Worm (Caenorhabditis elegans) whole organism, early embryonic: ENCODE data around the gene grsp-4.

ENCODE experiments used
- B0310.2 ChIP-seq: sonication (generic microtip); optimal IDR thresholded peaks from 2 replicates; lab custom pipeline; 2016; ENCODE audit warnings: mild to moderate bottlenecking, missing genetic modification characterization, missing compliant biosample characterization
- F13C5.2 ChIP-seq: sonication (generic microtip); optimal IDR thresholded peaks from 2 replicates; lab custom pipeline; 2017; ENCODE audit warnings: mild to moderate bottlenecking, missing genetic modification characterization, inconsistent platforms, missing compliant biosample characterization
- aly-1 ChIP-seq: sonication (generic microtip); optimal IDR thresholded peaks from 2 replicates; lab custom pipeline; 2016; ENCODE audit warnings: missing genetic modification characterization, missing compliant biosample characterization
- ama-1 ChIP-seq: fragments of 150-350 bp; optimal IDR thresholded peaks from 2 replicates; lab custom pipeline; 2014
- ceh-13 ChIP-seq: fragments of 200-800 bp; sonication (Bioruptor generic); optimal IDR thresholded peaks from 2 replicates; lab custom pipeline; 2018; ENCODE audit warnings: mild to moderate bottlenecking, missing genetic modification characterization, missing compliant biosample characterization
- ceh-36 ChIP-seq: sonication (generic microtip); optimal IDR thresholded peaks from 2 replicates; lab custom pipeline; 2016; ENCODE audit warnings: missing genetic modification characterization, inconsistent platforms, missing compliant biosample characterization
- ets-7 ChIP-seq: sonication (generic microtip); optimal IDR thresholded peaks from 2 replicates; lab custom pipeline; 2016; ENCODE audit warnings: missing genotype, missing genetic modification characterization, missing compliant biosample characterization
- flt-1 ChIP-seq: fragments of 200-800 bp; sonication (Bioruptor generic); IDR thresholded peaks from 2 replicates; pipeline ENCODE4 v1.3.6; 2022; ENCODE audit warnings: missing genetic modification characterization, missing compliant biosample characterization
- hmbx-1 ChIP-seq: sonication (generic microtip); optimal IDR thresholded peaks from 2 replicates; lab custom pipeline; 2016; ENCODE audit warnings: mild to moderate bottlenecking, missing genetic modification characterization, missing compliant biosample characterization
- hmg-4 ChIP-seq: fragments of 200-800 bp; sonication (Bioruptor generic); optimal IDR thresholded peaks from 2 replicates; lab custom pipeline; 2018; ENCODE audit warnings: mild to moderate bottlenecking, missing genetic modification characterization, missing compliant biosample characterization
- hnd-1 ChIP-seq: sonication (generic microtip); optimal IDR thresholded peaks from 2 replicates; lab custom pipeline; 2016; ENCODE audit warnings: missing genetic modification characterization, missing compliant biosample characterization
- pes-1 ChIP-seq: fragments of 200-800 bp; sonication (Bioruptor generic); IDR thresholded peaks from 2 replicates; pipeline ENCODE4 v1.3.6; 2022; ENCODE audit warnings: missing genetic modification reagents, missing genetic modification characterization, missing compliant biosample characterization
- scrt-1 ChIP-seq: fragments of 200-800 bp; sonication (Bioruptor generic); IDR thresholded peaks from 2 replicates; pipeline ENCODE4 v1.3.6; 2022; ENCODE audit warnings: missing genetic modification characterization, missing compliant biosample characterization
- sea-1 ChIP-seq: fragments of 200-800 bp; sonication (Bioruptor generic); conservative IDR thresholded peaks from 2 replicates; pipeline ENCODE4 v1.3.6; 2022; ENCODE audit warnings: missing genetic modification characterization, missing compliant biosample characterization
- tbx-11 ChIP-seq: fragments of 200-800 bp; sonication (Bioruptor generic); IDR thresholded peaks from 2 replicates; pipeline ENCODE4 v1.3.6; 2022; ENCODE audit warnings: missing genetic modification characterization, missing compliant biosample characterization
- tbx-37 ChIP-seq: fragments of 200-800 bp; sonication (Bioruptor generic); conservative IDR thresholded peaks from 2 replicates; pipeline ENCODE4 v1.3.6; 2022; ENCODE audit warnings: missing genetic modification reagents, missing genetic modification characterization, missing compliant biosample characterization
- tra-4 ChIP-seq: sonication (generic microtip); optimal IDR thresholded peaks from 2 replicates; lab custom pipeline; 2017; ENCODE audit warnings: missing genetic modification characterization, missing compliant biosample characterization

The grsp-4 gene

DNA sequence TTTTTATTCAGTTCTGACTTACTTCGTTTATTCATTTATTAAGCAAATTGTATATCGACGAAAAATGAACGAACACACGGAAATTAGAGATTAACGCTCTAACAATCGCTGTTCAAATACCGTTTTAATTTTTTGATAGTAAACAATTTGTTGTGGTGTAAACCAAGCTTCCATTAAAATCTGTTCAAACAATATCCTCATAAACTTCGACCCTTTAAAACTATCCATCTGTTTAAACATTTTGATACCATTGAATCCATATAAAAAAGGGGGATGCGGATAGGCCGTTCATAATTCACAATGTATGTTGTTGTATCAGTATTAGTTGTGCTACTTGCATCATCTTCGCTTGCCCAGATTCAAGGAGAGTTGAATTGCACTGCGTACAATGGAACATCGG lies 1.8 kb downstream of the grsp-4 start, which contains the start of gene F07C4.6:
TSS of gene F07C4.6 (plus strand) at position 301 of the 400 bp plus-strand sequence.
- TF ChIP-seq pes-1 (GFP tag; lab: Robert Waterston, UW) (no peak), tbx-11 (no peak), hmbx-1 (tag; lab: Kevin White, UChicago) (no peak), flt-1 (GFP tag; lab: Robert Waterston, UW) (no peak), B0310.2 (tag; lab: Kevin White, UChicago) (no peak), tra-4 (tag; lab: Kevin White, UChicago) (no peak), aly-1 (tag; lab: Kevin White, UChicago) (no peak), tbx-37 (GFP tag; lab: Robert Waterston, UW) (no peak), ama-1 (no peak), ets-7 (tag; lab: Kevin White, UChicago) (no peak)

DNA sequence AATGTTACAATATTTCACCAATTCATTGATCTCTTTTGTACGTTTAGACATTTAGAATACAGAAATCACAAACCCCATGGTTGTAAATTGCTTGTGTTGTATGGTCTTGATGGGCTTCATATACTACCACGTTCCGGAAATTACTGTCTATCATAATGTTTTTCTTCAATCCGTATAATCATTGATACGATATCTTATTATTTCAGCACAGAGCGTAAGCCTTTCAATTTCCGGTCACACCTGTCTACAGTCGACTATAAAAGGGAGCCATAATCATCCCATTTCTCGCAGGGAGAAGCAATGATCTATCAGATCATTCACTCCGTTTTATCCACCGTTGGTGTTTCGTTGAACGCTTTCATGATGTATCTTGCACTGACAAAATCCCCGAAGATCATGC lies 4.8 kb downstream of the grsp-4 start, which contains the start of gene srd-30:
TSS of gene srd-30 (plus strand) at position 301 of the 400 bp plus-strand sequence.
- TF ChIP-seq tbx-37 (GFP tag; lab: Robert Waterston, UW) (no peak), hnd-1 (no peak), sea-1 (GFP tag; lab: Robert Waterston, UW) (no peak)

- TF ChIP-seq flt-1 (GFP tag; lab: Robert Waterston, UW) (no peak), tra-4 (tag; lab: Kevin White, UChicago) (no peak), ceh-13 (GFP tag; lab: Kevin White, UChicago) (no peak), ceh-36 (tag; lab: Kevin White, UChicago) (no peak), pes-1 (GFP tag; lab: Robert Waterston, UW) (no peak), aly-1 (tag; lab: Kevin White, UChicago) (no peak), scrt-1 (GFP tag; lab: Robert Waterston, UW) (no peak), B0310.2 (tag; lab: Kevin White, UChicago) (no peak), tbx-11 (no peak), F13C5.2 (tag; lab: Kevin White, UChicago) (no peak), ets-7 (tag; lab: Kevin White, UChicago) (no peak), hnd-1 (no peak), hmbx-1 (tag; lab: Kevin White, UChicago) (no peak), ama-1 (no peak), sea-1 (GFP tag; lab: Robert Waterston, UW) (no peak), tbx-37 (GFP tag; lab: Robert Waterston, UW) (no peak)
These were observed 7.0 kb downstream of the grsp-4 start, which contains the start of gene srd-25 for ce11 chrV:7631732-7632131. TSS of gene srd-25 (plus strand) at chrV:7632032.

DNA sequence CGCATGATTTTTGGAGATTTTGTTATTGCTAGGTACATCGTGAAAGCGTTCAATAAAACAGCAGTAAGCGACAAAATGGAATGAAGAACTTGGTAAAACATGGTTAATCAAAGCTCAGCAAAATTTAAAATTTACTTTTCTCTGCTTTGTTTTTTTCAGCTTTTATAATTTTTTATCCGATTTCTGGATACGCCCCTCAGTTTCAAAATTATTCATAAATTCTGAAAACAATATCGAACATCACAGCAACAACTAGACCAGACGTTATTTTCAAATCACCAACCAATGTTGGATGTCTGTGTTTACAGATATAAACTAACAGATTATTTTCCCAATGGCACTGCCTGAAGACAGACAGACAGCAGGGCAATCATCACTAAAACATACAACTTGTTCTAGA lies 9.9 kb downstream of the grsp-4 start, which contains the start of gene srd-31:
TSS of gene srd-31 (minus strand) at position 101 of the 400 bp plus-strand sequence.
- TF ChIP-seq B0310.2 (tag; lab: Kevin White, UChicago) (no peak), tra-4 (tag; lab: Kevin White, UChicago) (no peak), flt-1 (GFP tag; lab: Robert Waterston, UW) (no peak)

DNA sequence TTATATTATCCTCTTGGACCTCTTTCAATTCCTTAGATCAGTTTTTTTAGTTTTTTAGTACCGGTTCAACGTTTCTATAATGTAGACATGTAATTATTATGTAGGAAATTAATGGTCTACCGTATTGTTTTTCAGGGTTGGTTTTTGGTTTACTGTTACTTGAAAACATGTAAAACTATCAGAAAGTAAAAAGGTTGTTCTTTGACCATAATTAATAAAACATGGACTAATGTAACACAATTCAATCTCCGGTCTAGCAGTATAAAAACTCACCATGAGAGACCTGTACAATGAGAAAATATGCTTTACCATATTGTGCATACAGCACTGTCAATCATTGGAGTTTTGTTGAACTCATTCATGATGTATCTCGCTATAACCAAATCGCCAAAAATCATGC lies 10.7 kb downstream of the grsp-4 start, which contains the start of gene srd-29:
TSS of gene srd-29 (plus strand) at position 301 of the 400 bp plus-strand sequence.
- TF ChIP-seq aly-1 (tag; lab: Kevin White, UChicago) (no peak), flt-1 (GFP tag; lab: Robert Waterston, UW) (no peak), tbx-11 (no peak), hmbx-1 (tag; lab: Kevin White, UChicago) (no peak), ceh-13 (GFP tag; lab: Kevin White, UChicago) (no peak), hnd-1 (no peak)

- no peak for TF ChIP-seq pes-1 (GFP tag; lab: Robert Waterston, UW)
- no peak for TF ChIP-seq ceh-36 (tag; lab: Kevin White, UChicago)
- no peak for TF ChIP-seq tra-4 (tag; lab: Kevin White, UChicago)
- TF ChIP-seq ets-7 (tag; lab: Kevin White, UChicago) = no peak
- TF ChIP-seq flt-1 (GFP tag; lab: Robert Waterston, UW) = no peak
- no peak for TF ChIP-seq tbx-11
These were observed 13.0 kb downstream of the grsp-4 start, which contains the start of gene clec-45 for ce11 chrV:7637801-7638200. TSS of gene clec-45 (plus strand) at chrV:7638101.

DNA sequence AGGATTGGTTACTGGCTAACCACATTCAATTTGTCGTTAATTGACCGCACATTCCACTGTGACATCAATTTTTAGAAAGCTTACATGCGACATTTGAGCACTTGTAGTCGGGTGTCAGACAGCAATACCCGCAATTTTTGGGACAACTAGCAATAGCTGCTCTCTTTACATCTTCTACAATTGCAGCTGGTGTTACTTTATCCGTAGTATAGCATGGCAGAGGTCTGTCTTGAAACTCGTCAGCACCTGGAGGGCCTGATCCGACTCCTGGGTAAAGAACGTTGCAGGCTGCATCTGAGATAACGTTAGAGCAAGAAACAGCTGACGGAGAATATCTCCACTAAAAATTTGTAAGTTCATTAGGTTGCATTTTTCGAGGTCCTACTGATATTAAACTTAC lies 14.6 kb downstream of the grsp-4 start:
- no peak for TF ChIP-seq tbx-11
- TF ChIP-seq hnd-1 = no peak
- TF ChIP-seq tra-4 (tag; lab: Kevin White, UChicago) = no peak

DNA sequence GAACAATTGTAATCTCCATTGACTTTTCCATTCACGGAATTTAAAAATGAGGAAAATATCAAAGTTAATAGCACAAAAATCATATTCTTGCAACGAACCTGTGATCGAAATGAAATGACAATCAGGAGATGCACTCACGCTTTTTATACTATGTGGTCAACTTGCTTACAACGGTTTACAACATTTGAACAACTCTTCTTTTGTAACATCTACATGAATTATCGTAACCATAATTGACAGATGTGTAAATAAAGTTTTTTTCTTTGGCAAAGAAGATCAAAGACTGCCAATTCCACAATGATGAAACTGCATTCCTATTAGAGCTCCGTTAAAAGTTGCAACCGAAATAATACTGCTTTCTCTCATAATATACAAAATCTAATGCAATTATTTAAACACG lies 15.0 kb downstream of the grsp-4 start, which contains the start of gene F07C4.10:
TSS of gene F07C4.10 (minus strand) at position 101 of the 400 bp plus-strand sequence.
- no peak for TF ChIP-seq hmg-4 (GFP tag; lab: Kevin White, UChicago)
- no peak for TF ChIP-seq tbx-11
- no peak for TF ChIP-seq hnd-1
- no peak for TF ChIP-seq ama-1
- no peak for TF ChIP-seq sea-1 (GFP tag; lab: Robert Waterston, UW)
- TF ChIP-seq aly-1 (tag; lab: Kevin White, UChicago) = no peak
- TF ChIP-seq tbx-37 (GFP tag; lab: Robert Waterston, UW) = no peak
- TF ChIP-seq F13C5.2 (tag; lab: Kevin White, UChicago) = no peak
- no peak for TF ChIP-seq B0310.2 (tag; lab: Kevin White, UChicago)
- no peak for TF ChIP-seq ceh-36 (tag; lab: Kevin White, UChicago)
- TF ChIP-seq scrt-1 (GFP tag; lab: Robert Waterston, UW) = no peak
- TF ChIP-seq flt-1 (GFP tag; lab: Robert Waterston, UW) = no peak
- no peak for TF ChIP-seq ceh-13 (GFP tag; lab: Kevin White, UChicago)
- TF ChIP-seq pes-1 (GFP tag; lab: Robert Waterston, UW) = no peak
- TF ChIP-seq hmbx-1 (tag; lab: Kevin White, UChicago) = no peak
- no peak for TF ChIP-seq ets-7 (tag; lab: Kevin White, UChicago)
